Worm (Caenorhabditis elegans): ENCODE measurements around the gene flp-4.

DNA sequence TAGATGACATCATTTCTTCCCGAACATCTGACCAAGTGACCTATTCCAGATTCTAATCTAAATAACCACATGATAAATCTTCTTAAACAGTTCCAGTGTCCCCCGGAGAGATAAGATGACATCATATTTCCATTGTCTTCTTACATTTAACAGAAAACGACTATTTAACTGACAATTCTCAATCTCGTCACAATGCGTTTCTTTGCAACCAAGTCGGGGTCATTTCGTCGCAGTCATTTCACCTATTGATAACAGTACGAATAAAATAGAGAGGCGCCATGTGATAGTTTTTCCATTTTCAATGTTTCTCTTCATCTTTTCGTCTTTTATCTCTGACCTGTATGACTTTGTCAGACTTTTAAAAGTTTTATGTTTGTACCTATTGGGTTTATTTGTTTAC lies 19.6 kb upstream of the flp-4 start:
- TF ChIP-seq ZK546.5 (tag; optimal IDR thresholded peaks at IDR 0.05): no peak
- no peak for TF ChIP-seq aha-1 (tag)
- no peak for TF ChIP-seq nhr-42 (GFP tag; IDR thresholded peaks at IDR 0.05)
- no peak for TF ChIP-seq nhr-237 (tag; optimal IDR thresholded peaks at IDR 0.05)
- TF ChIP-seq ceh-62 (tag; optimal IDR thresholded peaks at IDR 0.05): no peak

Measured in whole organism, L4 larva.